Worm (Caenorhabditis elegans): ENCODE results near the gene gldi-6.

ce11 chrII:3437393-3437792, 9.4 kb upstream of the gldi-6 start:
- TF ChIP-seq ces-1 (GFP tag; optimal IDR thresholded peaks at IDR 0.05), result no peak
- TF ChIP-seq F16B12.6 (tag; optimal IDR thresholded peaks at IDR 0.05), result no peak
- no peak for TF ChIP-seq C34B4.2 (tag; optimal IDR thresholded peaks at IDR 0.05)
- no peak for TF ChIP-seq jun-1 (tag; optimal IDR thresholded peaks at IDR 0.05)
- no peak for TF ChIP-seq vab-15 (tag; optimal IDR thresholded peaks at IDR 0.05)
- no peak for TF ChIP-seq lin-35 (GFP tag; optimal IDR thresholded peaks at IDR 0.05)
- TF ChIP-seq lin-39 (tag; optimal IDR thresholded peaks at IDR 0.05), result no peak

Data from whole organism, L1 larva.